Worm (Caenorhabditis elegans) whole organism, early embryonic: ENCODE data around the gene acs-4.
A peak's percentile ranks its signal among the peaks of the same experiment; 100 is the strongest.

Experiments used
- B0310.2 ChIP-seq: sonication (generic microtip); optimal IDR thresholded peaks from 2 replicates; lab custom pipeline; 2016; ENCODE audit warnings: mild to moderate bottlenecking, missing genetic modification characterization, missing compliant biosample characterization
- F13C5.2 ChIP-seq: sonication (generic microtip); optimal IDR thresholded peaks from 2 replicates; lab custom pipeline; 2017; ENCODE audit warnings: mild to moderate bottlenecking, missing genetic modification characterization, inconsistent platforms, missing compliant biosample characterization
- aly-1 ChIP-seq: sonication (generic microtip); optimal IDR thresholded peaks from 2 replicates; lab custom pipeline; 2016; ENCODE audit warnings: missing genetic modification characterization, missing compliant biosample characterization
- ama-1 ChIP-seq: fragments of 150-350 bp; optimal IDR thresholded peaks from 2 replicates; lab custom pipeline; 2014
- ceh-13 ChIP-seq: fragments of 200-800 bp; sonication (Bioruptor generic); optimal IDR thresholded peaks from 2 replicates; lab custom pipeline; 2018; ENCODE audit warnings: mild to moderate bottlenecking, missing genetic modification characterization, missing compliant biosample characterization
- ceh-36 ChIP-seq: sonication (generic microtip); optimal IDR thresholded peaks from 2 replicates; lab custom pipeline; 2016; ENCODE audit warnings: missing genetic modification characterization, inconsistent platforms, missing compliant biosample characterization
- ets-7 ChIP-seq: sonication (generic microtip); optimal IDR thresholded peaks from 2 replicates; lab custom pipeline; 2016; ENCODE audit warnings: missing genotype, missing genetic modification characterization, missing compliant biosample characterization
- flt-1 ChIP-seq: fragments of 200-800 bp; sonication (Bioruptor generic); IDR thresholded peaks from 2 replicates; pipeline ENCODE4 v1.3.6; 2022; ENCODE audit warnings: missing genetic modification characterization, missing compliant biosample characterization
- hmbx-1 ChIP-seq: sonication (generic microtip); optimal IDR thresholded peaks from 2 replicates; lab custom pipeline; 2016; ENCODE audit warnings: mild to moderate bottlenecking, missing genetic modification characterization, missing compliant biosample characterization
- hmg-4 ChIP-seq: fragments of 200-800 bp; sonication (Bioruptor generic); optimal IDR thresholded peaks from 2 replicates; lab custom pipeline; 2018; ENCODE audit warnings: mild to moderate bottlenecking, missing genetic modification characterization, missing compliant biosample characterization
- hnd-1 ChIP-seq: sonication (generic microtip); optimal IDR thresholded peaks from 2 replicates; lab custom pipeline; 2016; ENCODE audit warnings: missing genetic modification characterization, missing compliant biosample characterization
- pes-1 ChIP-seq: fragments of 200-800 bp; sonication (Bioruptor generic); IDR thresholded peaks from 2 replicates; pipeline ENCODE4 v1.3.6; 2022; ENCODE audit warnings: missing genetic modification reagents, missing genetic modification characterization, missing compliant biosample characterization
- scrt-1 ChIP-seq: fragments of 200-800 bp; sonication (Bioruptor generic); IDR thresholded peaks from 2 replicates; pipeline ENCODE4 v1.3.6; 2022; ENCODE audit warnings: missing genetic modification characterization, missing compliant biosample characterization
- sea-1 ChIP-seq: fragments of 200-800 bp; sonication (Bioruptor generic); conservative IDR thresholded peaks from 2 replicates; pipeline ENCODE4 v1.3.6; 2022; ENCODE audit warnings: missing genetic modification characterization, missing compliant biosample characterization
- tbx-11 ChIP-seq: fragments of 200-800 bp; sonication (Bioruptor generic); IDR thresholded peaks from 2 replicates; pipeline ENCODE4 v1.3.6; 2022; ENCODE audit warnings: missing genetic modification characterization, missing compliant biosample characterization
- tbx-37 ChIP-seq: fragments of 200-800 bp; sonication (Bioruptor generic); conservative IDR thresholded peaks from 2 replicates; pipeline ENCODE4 v1.3.6; 2022; ENCODE audit warnings: missing genetic modification reagents, missing genetic modification characterization, missing compliant biosample characterization
- tra-4 ChIP-seq: sonication (generic microtip); optimal IDR thresholded peaks from 2 replicates; lab custom pipeline; 2017; ENCODE audit warnings: missing genetic modification characterization, missing compliant biosample characterization

acs-4 gene

DNA sequence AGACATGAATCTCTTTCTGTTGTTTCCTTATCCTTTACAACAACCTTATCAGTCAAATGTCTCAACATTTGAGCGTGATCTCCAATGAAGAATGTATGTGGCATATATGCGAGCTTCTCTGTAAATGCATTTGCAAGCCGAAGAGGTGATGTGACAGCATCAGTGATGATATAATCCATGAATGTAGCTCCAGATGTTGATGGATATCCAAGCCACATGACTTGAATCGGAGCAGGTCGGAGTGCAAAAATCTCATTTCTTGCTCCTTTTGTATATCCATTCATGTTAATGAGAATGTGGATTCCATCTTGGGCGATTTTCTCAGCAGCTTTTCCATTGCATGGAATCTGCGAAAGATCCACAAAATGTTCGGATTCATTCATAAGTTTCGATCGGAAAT lies 19.4 kb upstream of the acs-4 start:
- no peak for TF ChIP-seq sea-1
- TF ChIP-seq hmbx-1 (tag; lab: Kevin White, UChicago): no peak
- TF ChIP-seq tbx-11: no peak
- TF ChIP-seq ets-7 (tag; lab: Kevin White, UChicago): no peak
- TF ChIP-seq hmg-4: no peak
- TF ChIP-seq pes-1 (GFP tag; lab: Robert Waterston, UW): no peak
- no peak for TF ChIP-seq B0310.2 (tag; lab: Kevin White, UChicago)
- no peak for TF ChIP-seq scrt-1 (GFP tag; lab: Robert Waterston, UW)
- TF ChIP-seq ceh-36 (tag; lab: Kevin White, UChicago): no peak
- no peak for TF ChIP-seq ama-1 (lab: Kevin White, UChicago)
- no peak for TF ChIP-seq ceh-13
- TF ChIP-seq tbx-37: no peak
- no peak for TF ChIP-seq flt-1
- TF ChIP-seq F13C5.2: no peak
- TF ChIP-seq aly-1 (tag; lab: Kevin White, UChicago): no peak
- TF ChIP-seq tra-4 (tag; lab: Kevin White, UChicago): no peak
- TF ChIP-seq hnd-1: no peak

DNA sequence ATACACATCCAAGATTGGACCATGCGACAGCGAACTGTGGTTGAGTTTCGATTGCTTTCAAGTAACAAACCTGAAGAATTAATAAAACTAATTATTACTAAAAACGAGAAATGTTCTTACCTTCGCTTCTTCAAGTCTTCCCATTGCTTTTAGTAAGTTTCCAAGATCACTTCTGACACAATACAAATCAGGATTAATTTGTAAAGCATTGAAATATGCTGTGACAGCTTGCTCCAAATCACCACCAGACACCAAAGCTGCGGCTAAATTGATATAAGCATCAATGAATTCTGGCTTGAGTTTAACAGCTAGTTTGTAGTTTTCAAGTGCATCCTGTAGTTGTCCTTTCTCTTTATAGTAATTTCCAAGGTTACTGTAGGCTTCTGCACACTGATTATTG lies 17.5 kb upstream of the acs-4 start:
- no peak for TF ChIP-seq flt-1
- TF ChIP-seq hmbx-1 (tag; lab: Kevin White, UChicago): no peak

DNA sequence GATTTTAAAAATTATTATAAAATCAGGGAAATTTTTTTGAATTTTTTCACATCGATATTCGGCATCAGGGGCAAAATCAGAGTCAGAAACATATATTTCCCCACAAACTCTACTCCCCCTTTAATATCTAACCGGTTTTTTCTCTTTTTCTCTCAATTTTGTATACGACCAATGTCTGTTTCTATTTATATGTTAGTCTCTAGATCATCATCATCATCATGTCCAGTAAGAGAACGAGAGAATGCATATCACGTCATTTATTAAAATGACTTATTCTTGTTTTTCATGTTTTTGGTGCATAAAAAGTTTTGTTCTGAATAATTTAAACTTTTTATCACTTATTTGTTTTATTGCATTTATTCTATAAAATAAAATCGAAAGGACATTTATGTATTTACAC lies 15.1 kb upstream of the acs-4 start:
- no peak for TF ChIP-seq aly-1 (tag; lab: Kevin White, UChicago)
- TF ChIP-seq ama-1 (lab: Kevin White, UChicago): no peak
- no peak for TF ChIP-seq hmbx-1 (tag; lab: Kevin White, UChicago)
- TF ChIP-seq tra-4 (tag; lab: Kevin White, UChicago): no peak
- no peak for TF ChIP-seq tbx-37
- TF ChIP-seq ets-7 (tag; lab: Kevin White, UChicago): no peak
- TF ChIP-seq ceh-13: no peak
- no peak for TF ChIP-seq flt-1

DNA sequence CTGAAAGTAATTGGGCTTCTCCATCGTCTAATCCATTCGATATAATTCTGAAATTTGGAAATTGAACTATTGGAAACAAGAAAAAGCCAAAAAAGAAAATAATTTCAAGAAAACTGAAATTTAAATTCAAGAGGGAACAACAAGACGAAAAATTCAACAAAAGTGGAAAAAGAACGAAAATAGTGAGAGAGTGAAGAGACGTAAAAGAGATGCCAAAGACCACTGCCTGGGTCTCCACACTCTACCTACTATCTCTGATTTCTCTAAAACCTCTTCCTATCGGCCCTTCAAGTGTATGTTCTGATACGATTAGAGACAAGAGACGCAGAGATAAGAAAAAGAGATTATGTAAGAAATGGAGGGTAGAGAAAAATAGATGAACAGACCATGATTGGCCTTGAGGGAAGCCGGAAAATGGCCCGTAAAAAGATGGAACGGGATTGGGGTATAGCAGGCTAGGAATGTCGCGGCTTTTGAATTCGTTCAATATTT lies 13.8 kb upstream of the acs-4 start, which contains the start of gene ogt-1:
Gene ogt-1 (minus strand): TSS at position 51 of the 492 bp plus-strand sequence.
- TF ChIP-seq F13C5.2: peak; percentile 32
- peak; percentile 25 for TF ChIP-seq hmg-4
- no peak for TF ChIP-seq hmbx-1 (tag; lab: Kevin White, UChicago)

DNA sequence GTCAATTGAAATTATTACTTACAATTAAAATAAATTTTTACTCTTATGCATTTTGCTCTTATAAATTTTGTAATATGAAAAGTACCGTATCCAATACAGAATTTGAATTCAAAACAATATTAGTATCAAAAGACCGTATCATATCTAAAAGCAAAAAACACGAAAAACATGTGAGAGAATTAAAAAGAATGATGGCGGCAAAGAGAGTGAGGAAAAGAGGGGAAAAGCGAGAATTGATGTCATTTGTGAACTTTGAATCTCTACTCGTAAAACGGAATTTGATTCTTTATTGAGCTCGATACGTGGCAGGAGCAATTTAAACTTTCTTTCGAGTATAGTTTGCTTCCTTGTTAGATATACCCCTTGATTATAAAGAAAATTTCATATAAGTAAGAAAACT lies 13.1 kb upstream of the acs-4 start:
- TF ChIP-seq hnd-1 (no peak), sea-1 (no peak), tbx-11 (no peak), B0310.2 (tag; lab: Kevin White, UChicago) (no peak), tbx-37 (no peak), aly-1 (tag; lab: Kevin White, UChicago) (no peak), ceh-13 (no peak), hmbx-1 (tag; lab: Kevin White, UChicago) (no peak), F13C5.2 (no peak), ceh-36 (tag; lab: Kevin White, UChicago) (no peak), ama-1 (lab: Kevin White, UChicago) (no peak)

DNA sequence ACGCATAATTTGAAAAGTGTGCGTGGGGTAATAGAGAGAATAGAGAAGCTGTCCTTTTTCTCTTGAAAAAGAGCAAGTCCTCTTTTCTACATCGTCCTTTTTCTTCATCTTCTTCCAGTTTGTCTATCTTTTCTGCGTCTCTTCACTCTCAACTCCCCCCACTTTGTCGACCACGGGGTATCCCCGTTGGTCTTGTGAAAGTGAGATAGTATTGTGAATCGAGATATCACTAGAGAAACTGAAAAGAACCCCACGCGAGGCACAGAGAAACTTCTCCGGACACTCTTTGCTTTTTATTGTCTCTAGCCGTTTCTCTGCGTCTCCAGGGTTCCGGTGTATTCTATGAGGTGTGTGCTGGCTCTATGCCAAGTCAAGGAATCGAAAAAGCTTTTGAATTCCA lies 12.0 kb upstream of the acs-4 start:
- TF ChIP-seq sea-1: 0 out of 2 replicates have a peak, but pooled peaks have one; percentile 28
- TF ChIP-seq F13C5.2: peak; percentile 70
- TF ChIP-seq hmg-4: peak; percentile 2
- no peak for TF ChIP-seq pes-1 (GFP tag; lab: Robert Waterston, UW)
- peak; percentile 3; the same call in 1 of the 2 replicates for TF ChIP-seq flt-1

DNA sequence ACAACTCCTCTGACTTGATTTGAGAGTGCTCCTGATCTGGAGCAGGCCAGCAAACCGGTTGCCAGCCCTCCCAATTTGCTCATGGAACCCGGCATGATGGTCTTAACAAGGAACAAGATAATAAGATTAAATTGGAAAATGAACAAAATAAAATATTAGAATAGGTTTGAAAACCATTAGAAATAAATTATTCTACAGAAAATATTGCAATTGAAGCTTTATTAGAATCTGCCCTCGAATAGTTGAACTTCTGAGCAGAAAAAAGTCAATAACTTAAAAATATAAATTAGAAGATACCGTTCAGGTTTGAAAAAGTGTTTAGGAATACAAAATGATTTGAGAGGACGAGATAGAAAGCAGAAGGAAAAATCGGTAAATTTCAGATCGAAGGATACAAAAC lies 8.9 kb upstream of the acs-4 start, which contains the start of gene nuo-4:
Gene nuo-4 (minus strand): TSS at position 101 of the 400 bp plus-strand sequence.
- TF ChIP-seq ama-1 (lab: Kevin White, UChicago): no peak
- TF ChIP-seq ceh-36 (tag; lab: Kevin White, UChicago): no peak
- TF ChIP-seq B0310.2 (tag; lab: Kevin White, UChicago): no peak
- no peak for TF ChIP-seq sea-1
- TF ChIP-seq hnd-1: no peak
- no peak for TF ChIP-seq ets-7 (tag; lab: Kevin White, UChicago)
- no peak for TF ChIP-seq tra-4 (tag; lab: Kevin White, UChicago)
- TF ChIP-seq F13C5.2: no peak
- TF ChIP-seq hmg-4: no peak
- TF ChIP-seq pes-1 (GFP tag; lab: Robert Waterston, UW): no peak

DNA sequence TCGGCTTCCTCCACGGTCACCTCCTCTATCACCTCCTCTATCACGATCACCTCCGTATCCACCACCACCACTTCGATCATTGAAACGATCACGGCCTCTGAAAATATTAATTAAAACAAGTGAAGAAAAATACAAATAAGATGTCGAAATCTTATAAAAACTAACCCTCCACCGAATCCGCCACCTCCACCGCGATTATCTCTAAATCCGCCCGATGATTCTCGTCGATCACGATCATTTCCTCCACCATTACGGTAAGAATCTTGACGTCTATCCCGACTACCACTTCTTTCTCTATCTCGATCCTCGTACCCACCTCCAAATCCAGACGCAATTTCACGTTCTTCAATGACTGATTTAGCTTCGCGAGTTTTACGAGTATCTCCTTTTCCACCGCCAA lies 8.4 kb upstream of the acs-4 start:
- TF ChIP-seq F13C5.2 (no peak), flt-1 (no peak), ama-1 (lab: Kevin White, UChicago) (no peak), hmbx-1 (tag; lab: Kevin White, UChicago) (no peak), ceh-13 (no peak), B0310.2 (tag; lab: Kevin White, UChicago) (no peak), tbx-37 (no peak), tra-4 (tag; lab: Kevin White, UChicago) (no peak), tbx-11 (no peak), ets-7 (tag; lab: Kevin White, UChicago) (no peak)

DNA sequence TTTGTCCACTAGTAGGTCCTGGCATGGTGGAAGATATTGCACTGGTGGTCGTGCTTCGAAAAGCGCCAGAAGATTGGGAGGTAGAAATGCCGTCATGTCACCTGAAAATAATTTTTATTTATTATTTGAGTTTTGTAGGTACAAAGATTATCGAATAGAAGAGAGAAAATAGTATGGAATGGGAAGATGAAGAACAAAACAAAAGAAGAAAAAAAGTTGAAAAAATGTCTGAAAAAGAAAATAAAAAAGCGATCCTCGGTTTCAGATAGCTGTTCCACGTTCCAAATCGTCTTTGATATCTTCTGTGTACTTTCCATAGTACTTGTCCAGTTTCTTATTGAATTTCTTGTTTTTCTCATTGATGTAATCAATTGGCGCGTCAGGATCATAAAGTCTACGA lies 6.6 kb upstream of the acs-4 start, which contains the start of gene rnp-7:
Gene rnp-7 (minus strand): TSS at position 101 of the 400 bp plus-strand sequence.
- no peak for TF ChIP-seq aly-1 (tag; lab: Kevin White, UChicago)
- no peak for TF ChIP-seq scrt-1 (GFP tag; lab: Robert Waterston, UW)
- TF ChIP-seq hmg-4: no peak
- TF ChIP-seq F13C5.2: no peak
- no peak for TF ChIP-seq tra-4 (tag; lab: Kevin White, UChicago)
- TF ChIP-seq ceh-13: no peak
- TF ChIP-seq tbx-11: no peak
- no peak for TF ChIP-seq ama-1 (lab: Kevin White, UChicago)
- TF ChIP-seq tbx-37: no peak
- TF ChIP-seq hnd-1: no peak
- TF ChIP-seq ceh-36 (tag; lab: Kevin White, UChicago): no peak
- TF ChIP-seq hmbx-1 (tag; lab: Kevin White, UChicago): no peak
- TF ChIP-seq flt-1: no peak
- TF ChIP-seq B0310.2 (tag; lab: Kevin White, UChicago): no peak
